Worm (Caenorhabditis elegans) whole organism, L1 larva: ENCODE data around the gene nhr-119.
A peak's percentile ranks its signal among the peaks of the same experiment; 100 is the strongest.

Source experiments
- C16A3.4 ChIP-seq: fragments of 150-350 bp; optimal IDR thresholded peaks from 2 replicates; lab custom pipeline; 2014; ENCODE audit warnings: missing biosample characterization, missing genetic modification characterization
- C34B4.2 ChIP-seq: sonication (generic microtip); optimal IDR thresholded peaks from 2 replicates; lab custom pipeline; 2017; ENCODE audit warnings: mild to moderate bottlenecking, missing genetic modification characterization, missing compliant biosample characterization
- Y116A8C.19 ChIP-seq: sonication (generic microtip); optimal IDR thresholded peaks from 2 replicates; lab custom pipeline; 2016; ENCODE audit warnings: missing compliant biosample characterization, missing genetic modification characterization, borderline replicate concordance
- aha-1 ChIP-seq: fragments of 150-350 bp; optimal IDR thresholded peaks from 2 replicates; lab custom pipeline; 2014; ENCODE audit warnings: missing biosample characterization, missing genetic modification characterization
- blmp-1 ChIP-seq: fragments of 150-350 bp; optimal IDR thresholded peaks from 2 replicates; lab custom pipeline; 2014; ENCODE audit warnings: missing biosample characterization, missing genetic modification characterization
- dpl-1 ChIP-seq, 3 experiments: fragments of 150-350 bp in 2 of 3; sonication (generic microtip) in 1 of 3; optimal IDR thresholded peaks; 2 replicates each; lab custom pipeline; 2014 to 2017; ENCODE audit warnings: missing biosample characterization in 3 of 3, missing genetic modification characterization in 3 of 3, missing genetic modification reagents in 3 of 3
- efl-1 ChIP-seq, 4 experiments: fragments of 150-350 bp; optimal IDR thresholded peaks in 3 of 4; peaks in 1 of 4; 1 replicate in 1 of 4; 2 replicates in 3 of 4; lab custom pipeline; 2014; ENCODE audit warnings: missing biosample characterization in 2 of 4, missing genetic modification characterization in 2 of 4, missing genetic modification reagents in 2 of 4
- efl-3 ChIP-seq: fragments of 200-800 bp; sonication (Bioruptor generic); optimal IDR thresholded peaks from 2 replicates; lab custom pipeline; 2018; ENCODE audit warnings: mild to moderate bottlenecking, missing genetic modification characterization, missing compliant biosample characterization
- egl-13 ChIP-seq: sonication (generic microtip); optimal IDR thresholded peaks from 2 replicates; lab custom pipeline; 2016; ENCODE audit warnings: missing genotype, missing genetic modification reagents, missing genetic modification characterization, missing compliant biosample characterization
- egl-27 ChIP-seq, 2 experiments: fragments of 150-350 bp in 1 of 2; sonication (generic microtip); optimal IDR thresholded peaks; 3 replicates each; lab custom pipeline; 2017 to 2018; ENCODE audit warnings: missing biosample characterization in 2 of 2, missing genetic modification characterization in 2 of 2, missing genetic modification reagents in 2 of 2
- ets-5 ChIP-seq: fragments of 200-800 bp; sonication (Bioruptor generic); IDR thresholded peaks from 2 replicates; pipeline ENCODE4 v1.3.6; 2022; ENCODE audit warnings: missing genetic modification characterization, missing compliant biosample characterization
- fkh-10 ChIP-seq: sonication (generic microtip); optimal IDR thresholded peaks from 2 replicates; lab custom pipeline; 2017; ENCODE audit warnings: missing biosample characterization, missing genetic modification reagents, missing genetic modification characterization
- hlh-17 ChIP-seq: fragments of 200-800 bp; sonication (Bioruptor generic); optimal IDR thresholded peaks from 2 replicates; lab custom pipeline; 2018; ENCODE audit warnings: missing genetic modification characterization, mild to moderate bottlenecking, missing compliant biosample characterization, moderate library complexity, borderline replicate concordance
- hlh-4 ChIP-seq: sonication (generic microtip); optimal IDR thresholded peaks from 2 replicates; lab custom pipeline; 2016; ENCODE audit warnings: mild to moderate bottlenecking, missing genetic modification characterization, missing compliant biosample characterization
- irx-1 ChIP-seq: sonication (generic microtip); optimal IDR thresholded peaks from 2 replicates; lab custom pipeline; 2016; ENCODE audit warnings: missing genetic modification characterization, missing compliant biosample characterization
- lin-14 ChIP-seq: fragments of 200-800 bp; sonication (Bioruptor generic); optimal IDR thresholded peaks from 2 replicates; lab custom pipeline; 2018; ENCODE audit warnings: mild to moderate bottlenecking, missing genetic modification characterization, moderate library complexity, missing compliant biosample characterization
- lin-35 ChIP-seq, 2 experiments: fragments of 150-350 bp; optimal IDR thresholded peaks; 2 replicates each; lab custom pipeline; 2014; ENCODE audit warnings: missing biosample characterization in 2 of 2, missing genetic modification characterization in 2 of 2, missing genetic modification reagents in 2 of 2
- lin-39 ChIP-seq: fragments of 150-350 bp; optimal IDR thresholded peaks from 2 replicates; lab custom pipeline; 2014; ENCODE audit warnings: missing biosample characterization, missing genetic modification reagents, missing genetic modification characterization
- lsy-2 ChIP-seq, 2 experiments: fragments of 150-350 bp; optimal IDR thresholded peaks; 2 replicates each; lab custom pipeline; 2014; ENCODE audit warnings: missing biosample characterization in 2 of 2, missing genetic modification characterization in 2 of 2
- nhr-11 ChIP-seq: fragments of 150-350 bp; optimal IDR thresholded peaks from 2 replicates; lab custom pipeline; 2014; ENCODE audit warnings: missing biosample characterization, missing genetic modification characterization
- nhr-20 ChIP-seq: sonication (generic microtip); optimal IDR thresholded peaks from 2 replicates; lab custom pipeline; 2016; ENCODE audit warnings: mild to moderate bottlenecking, missing genetic modification characterization, missing compliant biosample characterization
- nhr-47 ChIP-seq: sonication (generic microtip); optimal IDR thresholded peaks from 2 replicates; lab custom pipeline; 2016; ENCODE audit warnings: mild to moderate bottlenecking, missing genetic modification characterization, moderate library complexity, missing compliant biosample characterization
- nhr-76 ChIP-seq: sonication (generic microtip); optimal IDR thresholded peaks from 2 replicates; lab custom pipeline; 2017; ENCODE audit warnings: missing biosample characterization, missing genetic modification characterization
- nhr-77 ChIP-seq: fragments of 150-350 bp; optimal IDR thresholded peaks from 2 replicates; lab custom pipeline; 2014; ENCODE audit warnings: missing biosample characterization, missing genetic modification characterization
- nhr-84 ChIP-seq: sonication (generic microtip); optimal IDR thresholded peaks from 2 replicates; lab custom pipeline; 2017; ENCODE audit warnings: missing biosample characterization, missing genetic modification characterization
- pax-3 ChIP-seq: fragments of 200-800 bp; sonication (Bioruptor generic); optimal IDR thresholded peaks from 2 replicates; lab custom pipeline; 2018; ENCODE audit warnings: mild to moderate bottlenecking, missing genetic modification characterization, moderate library complexity, missing compliant biosample characterization
- pqm-1 ChIP-seq: sonication (generic microtip); optimal IDR thresholded peaks from 3 replicates; lab custom pipeline; 2017; ENCODE audit warnings: missing biosample characterization, missing genetic modification characterization
- snpc-4 ChIP-seq: fragments of 150-350 bp; optimal IDR thresholded peaks from 2 replicates; lab custom pipeline; 2014; ENCODE audit warnings: missing biosample characterization, missing genetic modification characterization
- sox-4 ChIP-seq: sonication (generic microtip); optimal IDR thresholded peaks from 2 replicates; lab custom pipeline; 2016; ENCODE audit warnings: missing genetic modification characterization, missing compliant biosample characterization
- tlp-1 ChIP-seq: fragments of 150-350 bp; optimal IDR thresholded peaks from 2 replicates; lab custom pipeline; 2014; ENCODE audit warnings: missing biosample characterization, missing genetic modification characterization
- unc-30 ChIP-seq: sonication (generic microtip); optimal IDR thresholded peaks from 2 replicates; lab custom pipeline; 2017; ENCODE audit warnings: missing biosample characterization, missing genetic modification characterization
- vab-15 ChIP-seq: sonication (generic microtip); optimal IDR thresholded peaks from 2 replicates; lab custom pipeline; 2017; ENCODE audit warnings: missing genotype, mild to moderate bottlenecking, missing genetic modification characterization, missing compliant biosample characterization
- xbp-1 ChIP-seq: sonication (generic microtip); optimal IDR thresholded peaks from 2 replicates; lab custom pipeline; 2016; ENCODE audit warnings: missing genetic modification characterization, missing compliant biosample characterization
- ztf-11 ChIP-seq, 2 experiments: sonication (generic microtip); optimal IDR thresholded peaks; 2 replicates each; lab custom pipeline; 2016 to 2017; ENCODE audit warnings: missing genetic modification characterization in 2 of 2, missing biosample characterization in 1 of 2, missing compliant biosample characterization in 1 of 2

The nhr-119 gene

ce11 chrII:2764664-2765063 lies 35.7 kb downstream of the nhr-119 start, which contains the start of gene fbxb-108:
Gene fbxb-108 (plus strand): TSS chrII:2764964.
- TF ChIP-seq nhr-77 (tag; lab: Kevin White, UChicago) (no peak), pqm-1 (tag; lab: Kevin White, UChicago) (no peak), hlh-17 (GFP tag; lab: Kevin White, UChicago) (no peak), lin-35 (GFP tag; optimal IDR thresholded peaks at IDR 0.05; lab: Kevin White, UChicago) (no peak), lsy-2 (tag; optimal IDR thresholded peaks at IDR 0.05; lab: Kevin White, UChicago) (no peak), nhr-84 (no peak), Y116A8C.19 (tag; lab: Kevin White, UChicago) (no peak)

ce11 chrII:2762108-2762507 lies 38.3 kb downstream of the nhr-119 start, which contains the start of gene fbxb-106:
Gene fbxb-106 (plus strand): TSS chrII:2762408.
- TF ChIP-seq pqm-1 (tag; lab: Kevin White, UChicago) = no peak
- no peak for TF ChIP-seq vab-15 (tag; lab: Kevin White, UChicago)
- TF ChIP-seq hlh-4 (tag; lab: Kevin White, UChicago) = no peak
- TF ChIP-seq xbp-1 (tag; lab: Kevin White, UChicago) = no peak
- TF ChIP-seq egl-27 (tag; optimal IDR thresholded peaks at IDR 0.05; lab: Kevin White, UChicago) = no peak
- TF ChIP-seq aha-1 (tag; lab: Kevin White, UChicago) = no peak
- no peak for TF ChIP-seq egl-13 (tag; lab: Kevin White, UChicago)
- TF ChIP-seq efl-3 = no peak
- TF ChIP-seq ets-5 (GFP tag; lab: Robert Waterston, UW) = no peak
- no peak for TF ChIP-seq nhr-84
- no peak for TF ChIP-seq C16A3.4 (tag; lab: Kevin White, UChicago)

- TF ChIP-seq pax-3 (tag; lab: Kevin White, UChicago) = no peak
- TF ChIP-seq C34B4.2 (tag; lab: Kevin White, UChicago) = no peak
- no peak for TF ChIP-seq nhr-11 (tag; lab: Kevin White, UChicago)
- TF ChIP-seq nhr-47 (tag; lab: Kevin White, UChicago) = no peak
- no peak for TF ChIP-seq lin-39
- no peak for TF ChIP-seq dpl-1 (GFP tag; optimal IDR thresholded peaks at IDR 0.05; lab: Kevin White, UChicago)
- no peak for TF ChIP-seq hlh-4 (tag; lab: Kevin White, UChicago)
- no peak for TF ChIP-seq tlp-1 (tag; lab: Kevin White, UChicago)
- TF ChIP-seq nhr-20 (tag; lab: Kevin White, UChicago) = no peak
- no peak for TF ChIP-seq ztf-11 (tag; optimal IDR thresholded peaks at IDR 0.05; lab: Kevin White, UChicago)
These were observed 41.9 kb downstream of the nhr-119 start, which contains the start of gene fbxb-107 for ce11 chrII:2758476-2758875. Gene fbxb-107 (plus strand): TSS chrII:2758772.

ce11 chrII:2757954-2758353 lies 42.4 kb downstream of the nhr-119 start, which contains the start of gene F29A7.8:
Gene F29A7.8 (minus strand): TSS chrII:2758054.
- TF ChIP-seq efl-1 (optimal IDR thresholded peaks at IDR 0.05; lab: Kevin White, UChicago) = no peak
- peak in 1 of 2 experiments; percentile 22 for TF ChIP-seq efl-1 (GFP tag; optimal IDR thresholded peaks at IDR 0.05 in 1 of 2; lab: Kevin White, UChicago)
- no peak for TF ChIP-seq unc-30 (tag; lab: Kevin White, UChicago)

- TF ChIP-seq fkh-10 = no peak
- TF ChIP-seq nhr-84 = no peak
- no peak for TF ChIP-seq lsy-2 (tag; optimal IDR thresholded peaks at IDR 0.05; lab: Kevin White, UChicago)
- no peak for TF ChIP-seq aha-1 (tag; lab: Kevin White, UChicago)
- TF ChIP-seq unc-30 (tag; lab: Kevin White, UChicago) = no peak
- TF ChIP-seq nhr-76 (tag; lab: Kevin White, UChicago) = no peak
- TF ChIP-seq pax-3 (tag; lab: Kevin White, UChicago) = no peak
- no peak for TF ChIP-seq irx-1 (tag; lab: Kevin White, UChicago)
- TF ChIP-seq snpc-4 = no peak
- no peak for TF ChIP-seq sox-4 (tag; lab: Kevin White, UChicago)
- no peak for TF ChIP-seq blmp-1 (tag; lab: Kevin White, UChicago)
- TF ChIP-seq efl-1 (optimal IDR thresholded peaks at IDR 0.05; lab: Kevin White, UChicago) = no peak
- no peak for TF ChIP-seq efl-1 (GFP tag; optimal IDR thresholded peaks at IDR 0.05 in 1 of 2; lab: Kevin White, UChicago)
- TF ChIP-seq nhr-77 (tag; lab: Kevin White, UChicago) = no peak
- TF ChIP-seq lin-14 = no peak
These were observed 44.0 kb downstream of the nhr-119 start for ce11 chrII:2756351-2756750.
